Worm (Caenorhabditis elegans) whole organism, L2 larva: ENCODE data around the gene T07C12.10.

Experiments used
- elt-1 ChIP-seq: fragments of 150-350 bp; optimal IDR thresholded peaks from 2 replicates; lab custom pipeline; 2014; ENCODE audit warnings: missing biosample characterization, missing genetic modification characterization
- ztf-11 ChIP-seq: sonication (generic microtip); optimal IDR thresholded peaks from 2 replicates; lab custom pipeline; 2017; ENCODE audit warnings: missing biosample characterization, missing genetic modification characterization

- TF ChIP-seq ztf-11 (tag; lab: Kevin White, UChicago) = no peak
- no peak for TF ChIP-seq elt-1 (tag; lab: Kevin White, UChicago)
Observed at ce11 chrV:9922481-9922880, 37.8 kb downstream of the T07C12.10 start, which contains the start of gene C50H2.7.
